Worm (Caenorhabditis elegans) whole organism, midembryonic: Measurements from ENCODE around the gene str-206.

Experiments
- T22C8.4 ChIP-seq: fragments of 200-800 bp; sonication (Bioruptor generic); IDR thresholded peaks from 2 replicates; pipeline ENCODE4 v1.3.6; 2022; ENCODE audit warnings: missing genetic modification characterization, missing compliant biosample characterization
- cog-1 ChIP-seq: sonication (generic microtip); optimal IDR thresholded peaks from 2 replicates; lab custom pipeline; 2016; ENCODE audit warnings: missing genetic modification characterization, missing compliant biosample characterization
- flt-1 ChIP-seq: fragments of 200-800 bp; sonication (Bioruptor generic); IDR thresholded peaks from 2 replicates; pipeline ENCODE4 v1.3.6; 2022; ENCODE audit warnings: missing genetic modification characterization, missing compliant biosample characterization
- klf-2 ChIP-seq: fragments of 200-800 bp; sonication (Bioruptor generic); conservative IDR thresholded peaks from 2 replicates; pipeline ENCODE4 v1.3.6; 2022; ENCODE audit warnings: missing genetic modification reagents, missing genetic modification characterization, missing compliant biosample characterization
- ref-1 ChIP-seq: fragments of 200-800 bp; sonication (Bioruptor generic); conservative IDR thresholded peaks from 2 replicates; pipeline ENCODE4 v1.3.6; 2022; ENCODE audit warnings: missing genetic modification reagents, missing genetic modification characterization, missing compliant biosample characterization
- tab-1 ChIP-seq: fragments of 200-800 bp; sonication (Bioruptor generic); IDR thresholded peaks from 2 replicates; pipeline ENCODE4 v1.3.6; 2022; ENCODE audit warnings: missing genetic modification characterization, missing compliant biosample characterization
- ztf-29 ChIP-seq: fragments of 200-800 bp; sonication (Bioruptor generic); IDR thresholded peaks from 2 replicates; pipeline ENCODE4 v1.3.6; 2022; ENCODE audit warnings: missing genetic modification reagents, missing genetic modification characterization, missing compliant biosample characterization

ce11 chrV:6232886-6233285 lies 15.0 kb downstream of the str-206 start:
- TF ChIP-seq flt-1 (GFP tag; lab: Robert Waterston, UW) = no peak
- TF ChIP-seq ref-1 (GFP tag; lab: Robert Waterston, UW) = no peak
- no peak for TF ChIP-seq tab-1
- TF ChIP-seq klf-2 (GFP tag; lab: Robert Waterston, UW) = no peak
- no peak for TF ChIP-seq T22C8.4 (GFP tag; lab: Robert Waterston, UW)
- TF ChIP-seq ztf-29 (GFP tag; lab: Robert Waterston, UW) = no peak
- TF ChIP-seq cog-1 (tag; lab: Kevin White, UChicago) = no peak
